Worm (Caenorhabditis elegans): ENCODE results near the gene nlp-35.

The nlp-35 gene

ce11 chrIV:9510439-9510838 lies 8.3 kb downstream of the nlp-35 start, which contains the start of gene C33A12.4:
TSS of gene C33A12.4 (minus strand) at chrIV:9510569.
- TF ChIP-seq unc-55 (GFP tag; optimal IDR thresholded peaks at IDR 0.05) (no peak), F13H6.1 (tag; optimal IDR thresholded peaks at IDR 0.05) (no peak), nhr-6 (tag; optimal IDR thresholded peaks at IDR 0.05) (no peak), fos-1 (tag; optimal IDR thresholded peaks at IDR 0.05) (no peak), ztf-11 (tag; optimal IDR thresholded peaks at IDR 0.05) (no peak), alr-1 (tag; optimal IDR thresholded peaks at IDR 0.05) (no peak), nhr-21 (tag; optimal IDR thresholded peaks at IDR 0.05) (peak; percentile 54), dmd-4 (tag; optimal IDR thresholded peaks at IDR 0.05) (no peak), sma-3 (GFP tag; optimal IDR thresholded peaks at IDR 0.05) (no peak), unc-39 (tag; optimal IDR thresholded peaks at IDR 0.05) (no peak), C34F6.9 (tag; optimal IDR thresholded peaks at IDR 0.05) (peak; percentile 8), nhr-11 (tag; optimal IDR thresholded peaks at IDR 0.05) (no peak), crh-2 (tag; optimal IDR thresholded peaks at IDR 0.05) (no peak), egl-27 (tag; optimal IDR thresholded peaks at IDR 0.05) (no peak), lin-11 (tag; optimal IDR thresholded peaks at IDR 0.05) (peak; percentile 68), nhr-10 (tag; optimal IDR thresholded peaks at IDR 0.05) (no peak), nhr-25 (tag; optimal IDR thresholded peaks at IDR 0.05) (no peak), ztf-4 (tag; optimal IDR thresholded peaks at IDR 0.05) (peak; percentile 2), ztf-1 (GFP tag; conservative IDR thresholded peaks at IDR 0.05) (no peak), nhr-12 (tag; optimal IDR thresholded peaks at IDR 0.05) (no peak), ceh-16 (tag; optimal IDR thresholded peaks at IDR 0.05) (no peak), mbf-1 (tag; optimal IDR thresholded peaks at IDR 0.05) (no peak), unc-62 (GFP tag; optimal IDR thresholded peaks at IDR 0.05) (no peak)

DNA sequence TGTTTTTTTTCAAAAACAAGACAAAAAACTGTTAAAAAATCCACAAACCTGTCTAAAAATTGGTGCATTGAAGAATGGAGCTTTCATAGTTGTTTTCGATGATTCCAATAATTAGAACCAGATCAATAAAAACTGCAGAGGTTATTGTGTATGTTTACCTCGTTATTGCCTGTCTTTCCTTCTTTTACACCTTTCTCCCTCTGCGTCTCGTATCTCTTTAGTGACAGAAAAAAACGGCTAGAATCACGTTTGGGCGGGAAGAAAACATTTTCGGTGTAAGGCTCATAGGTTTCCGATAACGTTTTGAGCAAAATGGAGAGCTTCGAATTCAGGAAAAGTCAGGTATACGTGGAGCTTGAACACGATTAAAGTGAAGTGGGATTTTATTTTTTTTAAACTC lies 10.1 kb downstream of the nlp-35 start, which contains the start of gene ethe-1:
TSS of gene ethe-1 (minus strand) at position 150 of the 400 bp plus-strand sequence.
- TF ChIP-seq alr-1 (tag; optimal IDR thresholded peaks at IDR 0.05), result no peak
- TF ChIP-seq peb-1 (tag; optimal IDR thresholded peaks at IDR 0.05), result no peak
- TF ChIP-seq mdl-1 (tag; optimal IDR thresholded peaks at IDR 0.05), result no peak
- TF ChIP-seq nhr-129 (tag; optimal IDR thresholded peaks at IDR 0.05), result peak; percentile 58
- TF ChIP-seq egl-27 (tag; optimal IDR thresholded peaks at IDR 0.05), result no peak
- TF ChIP-seq nhr-10 (tag; optimal IDR thresholded peaks at IDR 0.05), result no peak
- TF ChIP-seq unc-62 (GFP tag; optimal IDR thresholded peaks at IDR 0.05), result no peak
- TF ChIP-seq nhr-77 (tag; optimal IDR thresholded peaks at IDR 0.05), result no peak
- no peak for TF ChIP-seq lin-11 (tag; optimal IDR thresholded peaks at IDR 0.05)
- no peak for TF ChIP-seq ama-1 (optimal IDR thresholded peaks at IDR 0.05)
- TF ChIP-seq ceh-82 (tag; optimal IDR thresholded peaks at IDR 0.05), result no peak
- no peak for TF ChIP-seq nhr-237 (tag; optimal IDR thresholded peaks at IDR 0.05)
- TF ChIP-seq Y55F3AM.14 (GFP tag; optimal IDR thresholded peaks at IDR 0.05), result no peak
- TF ChIP-seq sma-3 (GFP tag; optimal IDR thresholded peaks at IDR 0.05), result no peak
- TF ChIP-seq C34F6.9 (tag; optimal IDR thresholded peaks at IDR 0.05), result peak; percentile 3
- no peak for TF ChIP-seq nhr-6 (tag; optimal IDR thresholded peaks at IDR 0.05)
- TF ChIP-seq ceh-16 (tag; optimal IDR thresholded peaks at IDR 0.05), result no peak

- TF ChIP-seq lsy-2 (tag; optimal IDR thresholded peaks at IDR 0.05) (no peak), aly-2 (tag; optimal IDR thresholded peaks at IDR 0.05) (no peak), ZK546.5 (tag; optimal IDR thresholded peaks at IDR 0.05) (no peak)
Observed at ce11 chrIV:9506251-9506650, 12.5 kb downstream of the nlp-35 start, which contains the start of gene ttr-9. TSS of gene ttr-9 (minus strand) at chrIV:9506351.

DNA sequence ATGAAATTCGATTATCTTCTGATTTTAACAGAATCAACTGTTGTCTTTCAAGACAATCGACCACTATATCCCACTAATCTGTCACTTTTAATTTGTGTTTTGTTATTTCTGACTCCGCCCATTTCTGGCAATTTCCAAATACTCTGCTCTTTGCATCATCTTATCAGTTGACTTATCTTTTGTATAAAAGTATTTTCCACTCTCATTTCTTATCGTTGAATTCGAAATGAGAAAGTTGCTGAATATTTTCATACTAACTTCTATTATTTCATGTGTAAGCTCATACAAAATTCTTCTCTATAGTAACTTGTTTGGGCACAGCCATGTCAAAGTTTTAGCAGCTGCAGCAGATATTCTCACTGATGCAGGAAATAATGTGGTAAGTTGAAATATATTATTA lies 18.6 kb downstream of the nlp-35 start, which contains the start of gene ugt-21:
TSS of gene ugt-21 (plus strand) at position 212 of the 400 bp plus-strand sequence.
- TF ChIP-seq Y55F3AM.14 (GFP tag; optimal IDR thresholded peaks at IDR 0.05) (no peak), sma-9 (GFP tag; optimal IDR thresholded peaks at IDR 0.05) (peak; percentile 31), sma-9 (tag; optimal IDR thresholded peaks at IDR 0.05) (no peak)

DNA sequence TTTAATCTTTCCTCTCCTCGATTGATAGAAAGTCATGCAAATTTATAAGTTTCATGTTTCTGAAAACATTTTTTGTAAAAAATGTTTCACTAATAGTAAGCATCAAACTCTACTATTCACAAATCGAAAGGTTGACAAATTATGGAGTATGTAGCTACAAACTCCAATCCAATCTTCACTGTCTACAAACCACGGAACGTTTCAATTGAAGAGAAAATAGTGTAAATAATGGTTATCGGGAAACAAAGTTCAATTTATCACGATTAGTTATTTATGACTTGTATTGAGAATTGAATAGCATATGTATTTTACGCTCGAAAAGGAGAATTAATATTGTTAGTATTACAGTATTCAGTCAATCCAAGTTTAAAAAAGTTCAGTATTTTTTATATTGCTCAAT lies 19.1 kb downstream of the nlp-35 start:
- TF ChIP-seq crh-2 (tag; optimal IDR thresholded peaks at IDR 0.05) (no peak), egl-27 (tag; optimal IDR thresholded peaks at IDR 0.05) (no peak), C34F6.9 (tag; optimal IDR thresholded peaks at IDR 0.05) (no peak), sem-4 (tag; optimal IDR thresholded peaks at IDR 0.05) (no peak), blmp-1 (tag; optimal IDR thresholded peaks at IDR 0.05; ENCODE audit: insufficient read depth) (no peak), lin-11 (tag; optimal IDR thresholded peaks at IDR 0.05) (no peak), F13H6.1 (tag; optimal IDR thresholded peaks at IDR 0.05) (no peak), nhr-12 (tag; optimal IDR thresholded peaks at IDR 0.05) (no peak), fos-1 (tag; optimal IDR thresholded peaks at IDR 0.05) (no peak), alr-1 (tag; optimal IDR thresholded peaks at IDR 0.05) (no peak), Y55F3AM.14 (GFP tag; optimal IDR thresholded peaks at IDR 0.05) (no peak), snpc-4 (tag; optimal IDR thresholded peaks at IDR 0.05) (no peak)
